Worm (Caenorhabditis elegans) whole organism, L4 larva: Measurements from ENCODE around the gene F20A1.2.

ENCODE experiments used
- F10B5.3 ChIP-seq: sonication (generic microtip); optimal IDR thresholded peaks from 2 replicates; lab custom pipeline; 2016; ENCODE audit warnings: mild to moderate bottlenecking, missing genetic modification characterization, missing compliant biosample characterization
- F37D6.2 ChIP-seq: sonication (generic microtip); optimal IDR thresholded peaks from 2 replicates; lab custom pipeline; 2016; ENCODE audit warnings: mild to moderate bottlenecking, missing genetic modification characterization, missing compliant biosample characterization
- F44E2.7 ChIP-seq: fragments of 200-800 bp; sonication (Bioruptor generic); IDR thresholded peaks from 2 replicates; pipeline ENCODE4 v2.1.2; 2022; ENCODE audit warnings: missing genetic modification characterization, missing compliant biosample characterization
- F49E8.2 ChIP-seq: sonication (generic microtip); optimal IDR thresholded peaks from 2 replicates; lab custom pipeline; 2016; ENCODE audit warnings: missing compliant biosample characterization, mild to moderate bottlenecking, missing genetic modification characterization, borderline replicate concordance
- T26A8.4 ChIP-seq: fragments of 200-800 bp; sonication (Bioruptor generic); IDR thresholded peaks from 2 replicates; pipeline ENCODE4 v1.3.6; 2022; ENCODE audit warnings: missing genetic modification characterization, missing compliant biosample characterization
- Y75B8A.6 ChIP-seq: fragments of 200-800 bp; sonication (Bioruptor generic); IDR thresholded peaks from 2 replicates; pipeline ENCODE4 v1.3.6; 2022; ENCODE audit warnings: missing genetic modification reagents, missing genetic modification characterization, missing compliant biosample characterization
- ZK337.2 ChIP-seq: fragments of 200-800 bp; sonication (Bioruptor generic); IDR thresholded peaks from 2 replicates; pipeline ENCODE4 v1.3.6; 2022; ENCODE audit warnings: missing genetic modification reagents, missing genetic modification characterization, missing compliant biosample characterization
- aha-1 ChIP-seq: fragments of 150-350 bp; peaks from one replicate; lab custom pipeline; 2014; ENCODE audit warnings: missing biosample characterization, missing genetic modification characterization
- aly-2 ChIP-seq: sonication (generic microtip); optimal IDR thresholded peaks from 2 replicates; lab custom pipeline; 2018; ENCODE audit warnings: missing biosample characterization, missing genetic modification characterization
- ama-1 ChIP-seq: fragments of 150-350 bp; optimal IDR thresholded peaks from 2 replicates; lab custom pipeline; 2014; ENCODE audit warnings: inconsistent platforms, mixed read lengths
- arid-1 ChIP-seq: fragments of 200-800 bp; sonication (Bioruptor generic); conservative IDR thresholded peaks from 2 replicates; pipeline ENCODE4 v1.3.6; 2022; ENCODE audit warnings: missing genetic modification reagents, missing genetic modification characterization, missing compliant biosample characterization
- attf-4 ChIP-seq: sonication (generic microtip); optimal IDR thresholded peaks from 3 replicates; lab custom pipeline; 2017; ENCODE audit warnings: missing biosample characterization, missing genetic modification characterization
- ceh-82 ChIP-seq: sonication (generic microtip); optimal IDR thresholded peaks from 2 replicates; lab custom pipeline; 2017; ENCODE audit warnings: missing biosample characterization, missing genetic modification characterization
- cey-2 ChIP-seq: sonication (generic microtip); optimal IDR thresholded peaks from 3 replicates; lab custom pipeline; 2017; ENCODE audit warnings: missing genetic modification characterization, mild to moderate bottlenecking, missing compliant biosample characterization, antibody characterized with exemption, borderline replicate concordance; ENCODE audit not compliant: insufficient read depth
- ctbp-1 ChIP-seq: fragments of 200-800 bp; sonication (Bioruptor generic); IDR thresholded peaks from 2 replicates; pipeline ENCODE4 v1.3.6; 2022; ENCODE audit warnings: missing genetic modification reagents, missing genetic modification characterization, missing compliant biosample characterization
- daf-12 ChIP-seq: fragments of 150-350 bp; optimal IDR thresholded peaks from 2 replicates; lab custom pipeline; 2014; ENCODE audit warnings: missing biosample characterization, missing genetic modification reagents, missing genetic modification characterization
- dmd-6 ChIP-seq: fragments of 200-800 bp; sonication (Bioruptor generic); IDR thresholded peaks from 2 replicates; pipeline ENCODE4 v1.3.6; 2022; ENCODE audit warnings: missing genetic modification reagents, missing genetic modification characterization, missing compliant biosample characterization
- dpl-1 ChIP-seq: fragments of 150-350 bp; optimal IDR thresholded peaks from 2 replicates; lab custom pipeline; 2014; ENCODE audit warnings: missing biosample characterization, missing genetic modification reagents, missing genetic modification characterization
- fkh-10 ChIP-seq: fragments of 150-350 bp; optimal IDR thresholded peaks from 2 replicates; lab custom pipeline; 2014; ENCODE audit warnings: missing biosample characterization, missing genetic modification reagents, missing genetic modification characterization
- hif-1 ChIP-seq, 2 experiments: sonication (generic microtip); optimal IDR thresholded peaks; 2 replicates each; lab custom pipeline; 2016 to 2017; ENCODE audit warnings: missing compliant biosample characterization in 2 of 2, missing genetic modification characterization in 2 of 2, missing genetic modification reagents in 2 of 2, missing genotype in 2 of 2, mild to moderate bottlenecking in 1 of 2
- hmg-1.1 ChIP-seq: fragments of 200-800 bp; sonication (Bioruptor generic); IDR thresholded peaks from 2 replicates; pipeline ENCODE4 v1.3.6; 2022; ENCODE audit warnings: missing genetic modification reagents, missing genetic modification characterization, missing compliant biosample characterization
- lin-38 ChIP-seq: fragments of 200-800 bp; sonication (Bioruptor generic); IDR thresholded peaks from 2 replicates; pipeline ENCODE4 v1.3.6; 2022; ENCODE audit warnings: missing genetic modification reagents, missing genetic modification characterization, missing compliant biosample characterization
- lir-3 ChIP-seq: sonication (generic microtip); optimal IDR thresholded peaks from 2 replicates; lab custom pipeline; 2016; ENCODE audit warnings: mild to moderate bottlenecking, missing genetic modification characterization, missing compliant biosample characterization
- madf-5 ChIP-seq, 2 experiments: fragments of 200-800 bp; sonication (Bioruptor generic); IDR thresholded peaks; 2 replicates each; pipeline ENCODE4 v1.3.6; 2022; ENCODE audit warnings: missing compliant biosample characterization in 2 of 2, missing genetic modification characterization in 2 of 2
- mdl-1 ChIP-seq, 2 experiments: fragments of 150-350 bp in 1 of 2; sonication (generic microtip) in 1 of 2; optimal IDR thresholded peaks; 2 replicates each; lab custom pipeline; 2014 to 2017; ENCODE audit warnings: missing biosample characterization in 2 of 2, missing genetic modification characterization in 2 of 2
- mxl-2 ChIP-seq: fragments of 200-800 bp; sonication (Bioruptor generic); conservative IDR thresholded peaks from 2 replicates; pipeline ENCODE4 v1.3.6; 2022; ENCODE audit warnings: missing genetic modification reagents, missing genetic modification characterization, missing compliant biosample characterization
- mxl-3 ChIP-seq: fragments of 200-800 bp; sonication (Bioruptor generic); optimal IDR thresholded peaks from 2 replicates; lab custom pipeline; 2018; ENCODE audit warnings: mild to moderate bottlenecking, missing genetic modification characterization, missing compliant biosample characterization
- nhr-10 ChIP-seq: fragments of 150-350 bp; optimal IDR thresholded peaks from 2 replicates; lab custom pipeline; 2014; ENCODE audit warnings: missing biosample characterization, missing genetic modification characterization
- nhr-11 ChIP-seq: fragments of 150-350 bp; optimal IDR thresholded peaks from 2 replicates; lab custom pipeline; 2014; ENCODE audit warnings: missing biosample characterization, missing genetic modification characterization
- nhr-237 ChIP-seq: sonication (generic microtip); optimal IDR thresholded peaks from 2 replicates; lab custom pipeline; 2017; ENCODE audit warnings: missing biosample characterization, missing genetic modification characterization
- nhr-25 ChIP-seq: sonication (generic microtip); optimal IDR thresholded peaks from 2 replicates; lab custom pipeline; 2017; ENCODE audit warnings: missing genetic modification characterization, mild to moderate bottlenecking, missing compliant biosample characterization, antibody characterized with exemption, moderate library complexity, borderline replicate concordance; ENCODE audit not compliant: insufficient read depth
- nhr-41 ChIP-seq: fragments of 200-800 bp; sonication (Bioruptor generic); IDR thresholded peaks from 2 replicates; pipeline ENCODE4 v1.3.6; 2022; ENCODE audit warnings: missing genetic modification reagents, missing genetic modification characterization, missing compliant biosample characterization
- nhr-6 ChIP-seq: fragments of 150-350 bp; optimal IDR thresholded peaks from 2 replicates; lab custom pipeline; 2014; ENCODE audit warnings: missing biosample characterization, missing genetic modification characterization
- nhr-76 ChIP-seq: fragments of 150-350 bp; optimal IDR thresholded peaks from 2 replicates; lab custom pipeline; 2014; ENCODE audit warnings: missing biosample characterization, missing genetic modification characterization
- php-3 ChIP-seq: fragments of 200-800 bp; sonication (Bioruptor generic); IDR thresholded peaks from 2 replicates; pipeline ENCODE4 v1.3.6; 2022; ENCODE audit warnings: missing genetic modification reagents, missing genetic modification characterization, missing compliant biosample characterization
- pqm-1 ChIP-seq: sonication (generic microtip); optimal IDR thresholded peaks from 2 replicates; lab custom pipeline; 2017; ENCODE audit warnings: missing biosample characterization, missing genetic modification characterization
- set-16 ChIP-seq: fragments of 200-800 bp; sonication (Bioruptor generic); IDR thresholded peaks from 2 replicates; pipeline ENCODE4 v1.3.6; 2022; ENCODE audit warnings: missing genetic modification reagents, missing genetic modification characterization, missing compliant biosample characterization
- snpc-1.2 ChIP-seq: fragments of 200-800 bp; sonication (Bioruptor generic); IDR thresholded peaks from 2 replicates; pipeline ENCODE4 v1.3.6; 2022; ENCODE audit warnings: missing genetic modification reagents, missing genetic modification characterization, missing compliant biosample characterization
- tag-97 ChIP-seq: fragments of 200-800 bp; sonication (Bioruptor generic); IDR thresholded peaks from 2 replicates; pipeline ENCODE4 v1.3.6; 2022; ENCODE audit warnings: missing genetic modification characterization, missing compliant biosample characterization
- tra-1 ChIP-seq: fragments of 200-800 bp; sonication (Bioruptor generic); IDR thresholded peaks from 2 replicates; pipeline ENCODE4 v1.3.6; 2022; ENCODE audit warnings: missing genetic modification reagents, missing genetic modification characterization, missing compliant biosample characterization
- unc-62 ChIP-seq, 3 experiments: fragments of 150-350 bp in 1 of 3; sonication (generic microtip); optimal IDR thresholded peaks in 2 of 3; peaks in 1 of 3; 1 replicate in 1 of 3; 2 replicates in 2 of 3; lab custom pipeline; 2014 to 2017; ENCODE audit warnings: missing biosample characterization in 3 of 3, missing genetic modification characterization in 3 of 3, missing genetic modification reagents in 3 of 3, missing genotype in 1 of 3
- vab-7 ChIP-seq: fragments of 200-800 bp; sonication (Bioruptor generic); IDR thresholded peaks from 2 replicates; pipeline ENCODE4 v1.3.6; 2022; ENCODE audit warnings: missing genetic modification reagents, missing genetic modification characterization, missing compliant biosample characterization
- zfp-3 ChIP-seq: fragments of 200-800 bp; sonication (Bioruptor generic); conservative IDR thresholded peaks from 2 replicates; pipeline ENCODE4 v1.3.6; 2022; ENCODE audit warnings: missing genetic modification reagents, missing genetic modification characterization, missing compliant biosample characterization

Gene F20A1.2

DNA sequence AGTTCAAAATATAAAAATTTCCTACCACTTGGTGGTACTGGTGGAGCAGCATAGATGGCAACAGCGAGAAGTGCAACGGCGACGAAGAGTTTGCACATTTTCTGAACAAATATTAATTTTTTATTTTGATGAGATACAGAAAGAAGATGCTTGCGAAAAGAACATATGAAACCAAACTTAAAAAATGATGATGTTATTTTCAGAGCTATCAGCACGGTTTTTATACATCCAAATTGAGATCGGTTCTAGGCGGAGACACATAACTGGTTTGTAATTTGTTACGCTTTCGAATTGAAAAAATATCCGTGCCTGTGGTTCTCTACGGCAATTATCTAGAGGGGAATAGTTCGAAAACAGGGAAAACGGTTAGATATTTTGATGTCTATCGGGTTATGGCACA is 7.0 kb downstream of the F20A1.2 start, which contains the start of gene txt-17:
TSS of gene txt-17 (minus strand) at position 101 of the 400 bp plus-strand sequence.
- TF ChIP-seq ama-1 (lab: Kevin White, UChicago) (no peak), nhr-237 (tag; lab: Kevin White, UChicago) (no peak)

DNA sequence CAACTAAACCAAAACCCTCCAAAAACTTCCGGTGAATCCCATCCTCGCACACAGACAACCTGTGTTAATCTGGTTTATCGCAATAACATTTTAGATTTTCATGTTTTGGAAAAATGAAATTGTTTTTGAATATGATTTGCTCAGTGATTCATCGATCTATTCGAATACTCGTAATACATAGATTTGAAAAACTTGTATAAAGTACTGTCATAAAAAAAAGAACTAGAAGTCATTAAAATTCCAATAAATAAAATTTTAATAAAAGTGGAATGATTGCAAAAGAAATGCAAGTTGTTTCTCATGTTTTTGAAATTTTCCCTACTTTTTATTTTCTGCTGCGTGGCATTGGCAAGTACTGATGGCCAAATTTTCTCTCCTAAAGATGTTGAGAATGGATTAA is 8.5 kb downstream of the F20A1.2 start, which contains the start of gene spig-8:
TSS of gene spig-8 (plus strand) at position 301 of the 400 bp plus-strand sequence.
- no peak for TF ChIP-seq fkh-10
- TF ChIP-seq nhr-25, result no peak
- TF ChIP-seq F37D6.2, result no peak

DNA sequence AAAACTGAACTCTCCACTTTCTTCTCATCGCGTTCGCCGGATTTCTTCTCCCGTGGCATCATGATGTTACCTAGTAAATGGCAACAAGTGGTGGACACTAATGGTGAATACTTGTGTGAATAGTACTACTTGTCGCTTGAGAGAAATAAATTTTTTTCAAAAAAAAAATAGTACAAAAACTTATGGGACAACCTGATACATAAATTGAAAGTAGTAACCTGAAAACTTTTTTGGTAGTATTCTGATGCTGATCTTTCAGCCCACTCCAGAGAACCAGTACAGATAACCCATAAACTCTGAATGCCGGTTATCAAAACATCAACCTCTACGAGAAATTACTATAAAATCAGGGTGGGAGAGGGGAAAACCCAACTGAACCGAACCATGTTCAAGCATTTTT is 11.7 kb downstream of the F20A1.2 start, which contains the start of gene Y57E12AL.2:
TSS of gene Y57E12AL.2 (plus strand) at position 301 of the 400 bp plus-strand sequence.
- peak; percentile 21 for TF ChIP-seq aha-1

DNA sequence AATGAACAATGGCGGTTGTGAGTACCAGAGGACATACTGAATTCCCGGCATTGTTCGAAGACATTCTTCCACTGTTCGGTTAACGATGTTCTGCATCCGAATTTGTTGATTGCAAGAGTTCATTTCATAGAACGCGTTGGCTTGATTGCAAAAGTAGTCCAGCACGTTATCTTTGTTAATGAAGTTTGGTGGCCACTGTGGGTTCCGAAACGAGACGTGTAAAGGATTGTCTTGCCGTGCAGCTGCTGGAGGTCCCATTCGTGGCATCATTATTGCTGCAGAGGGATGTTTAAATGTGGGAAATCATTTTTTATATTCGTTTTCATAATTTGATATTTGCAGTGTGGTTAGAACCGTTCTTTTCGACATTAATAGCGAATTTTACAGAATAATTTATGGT is 13.2 kb downstream of the F20A1.2 start, which contains the start of gene mdt-6:
TSS of gene mdt-6 (minus strand) at position 275 of the 400 bp plus-strand sequence.
- TF ChIP-seq hmg-1.1 (GFP tag; lab: Robert Waterston, UW) (no peak), Y75B8A.6 (GFP tag; lab: Robert Waterston, UW) (no peak), mdl-1 (tag; optimal IDR thresholded peaks at IDR 0.05; lab: Kevin White, UChicago) (no peak), madf-5 (GFP tag; IDR thresholded peaks at IDR 0.05; lab: Robert Waterston, UW) (no peak), unc-62 (GFP tag; optimal IDR thresholded peaks at IDR 0.05 in 1 of 2; lab: Kevin White, UChicago) (peak in 1 of 2 experiments; percentile 88), unc-62 (tag; optimal IDR thresholded peaks at IDR 0.05; lab: Kevin White, UChicago) (no peak), snpc-1.2 (0 out of 2 replicates have a peak, but pooled peaks have one; percentile 26), pqm-1 (tag; lab: Kevin White, UChicago) (no peak), daf-12 (tag; lab: Kevin White, UChicago) (no peak), aha-1 (peak; percentile 84), T26A8.4 (GFP tag; lab: Robert Waterston, UW) (peak; percentile 53), vab-7 (GFP tag; lab: Robert Waterston, UW) (no peak), mxl-3 (GFP tag; lab: Kevin White, UChicago) (no peak), nhr-6 (tag; lab: Kevin White, UChicago) (no peak), F10B5.3 (no peak), lir-3 (tag; lab: Kevin White, UChicago) (no peak), php-3 (GFP tag; lab: Robert Waterston, UW) (no peak), F49E8.2 (tag; lab: Kevin White, UChicago) (no peak), tag-97 (GFP tag; lab: Robert Waterston, UW) (no peak), mxl-2 (GFP tag; lab: Robert Waterston, UW) (no peak), arid-1 (GFP tag; lab: Robert Waterston, UW) (no peak), ZK337.2 (no peak), attf-4 (tag; lab: Kevin White, UChicago) (no peak), nhr-10 (tag; lab: Kevin White, UChicago) (no peak), nhr-11 (tag; lab: Kevin White, UChicago) (no peak), cey-2 (tag; lab: Kevin White, UChicago) (no peak), ceh-82 (tag; lab: Kevin White, UChicago) (no peak), ctbp-1 (0 out of 2 replicates have a peak, but pooled peaks have one; percentile 11), nhr-76 (no peak), F37D6.2 (no peak)

DNA sequence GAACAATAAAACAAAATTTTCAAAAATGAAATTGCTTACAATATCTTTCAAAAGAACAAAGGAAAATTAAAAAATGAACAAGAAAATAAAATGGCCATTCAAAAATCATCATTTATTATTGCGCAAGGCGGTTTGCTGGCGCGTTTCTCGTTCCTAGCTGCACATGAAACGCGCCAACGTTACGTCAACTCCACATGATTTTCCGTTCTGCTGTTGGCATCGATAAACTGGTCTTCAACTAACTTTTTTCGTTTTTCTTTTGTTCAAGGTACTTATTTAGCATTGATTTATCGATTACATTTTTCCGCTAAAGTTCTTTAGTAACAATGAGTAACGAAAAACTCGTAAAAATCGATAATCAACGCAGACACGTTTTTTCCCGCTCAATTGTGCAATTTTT is 14.3 kb downstream of the F20A1.2 start, which contains the start of the genes Y57E12AL.6 and Y57E12AL.1:
TSS of gene Y57E12AL.6 (minus strand) at position 75 of the 400 bp plus-strand sequence.
TSS of gene Y57E12AL.1 (plus strand) at position 135 of the 400 bp plus-strand sequence.
- TF ChIP-seq nhr-41 (GFP tag; lab: Robert Waterston, UW), result no peak
- no peak for TF ChIP-seq mxl-2 (GFP tag; lab: Robert Waterston, UW)
- peak; percentile 85 for TF ChIP-seq dpl-1 (GFP tag; lab: Kevin White, UChicago)
- TF ChIP-seq F44E2.7 (GFP tag; lab: Robert Waterston, UW), result no peak
- TF ChIP-seq fkh-10, result peak; percentile 43
- 0 out of 2 replicates have a peak, but pooled peaks have one; percentile 67 for TF ChIP-seq zfp-3 (GFP tag; lab: Robert Waterston, UW)
- TF ChIP-seq aly-2 (tag; lab: Kevin White, UChicago), result no peak
- no peak for TF ChIP-seq tra-1
- TF ChIP-seq nhr-25, result peak; percentile 5
- peak in 1 of 2 experiments; percentile 43 for TF ChIP-seq hif-1 (tag; optimal IDR thresholded peaks at IDR 0.05; lab: Kevin White, UChicago)
- peak; percentile 80 for TF ChIP-seq dmd-6 (GFP tag; lab: Robert Waterston, UW)
- peak; percentile 76 for TF ChIP-seq mxl-3 (GFP tag; lab: Kevin White, UChicago)
- TF ChIP-seq set-16 (GFP tag; lab: Robert Waterston, UW), result no peak
- TF ChIP-seq lin-38, result peak; percentile 79
- TF ChIP-seq cey-2 (tag; lab: Kevin White, UChicago), result no peak
